Worm (Caenorhabditis elegans) whole organism, early embryonic: ENCODE data around the gene gldi-8.

Experiments
- aly-1 ChIP-seq: sonication (generic microtip); optimal IDR thresholded peaks from 2 replicates; lab custom pipeline; 2016; ENCODE audit warnings: missing genetic modification characterization, missing compliant biosample characterization
- ama-1 ChIP-seq: fragments of 150-350 bp; optimal IDR thresholded peaks from 2 replicates; lab custom pipeline; 2014
- ceh-13 ChIP-seq: fragments of 200-800 bp; sonication (Bioruptor generic); optimal IDR thresholded peaks from 2 replicates; lab custom pipeline; 2018; ENCODE audit warnings: mild to moderate bottlenecking, missing genetic modification characterization, missing compliant biosample characterization
- ceh-36 ChIP-seq: sonication (generic microtip); optimal IDR thresholded peaks from 2 replicates; lab custom pipeline; 2016; ENCODE audit warnings: missing genetic modification characterization, inconsistent platforms, missing compliant biosample characterization
- ets-7 ChIP-seq: sonication (generic microtip); optimal IDR thresholded peaks from 2 replicates; lab custom pipeline; 2016; ENCODE audit warnings: missing genotype, missing genetic modification characterization, missing compliant biosample characterization
- flt-1 ChIP-seq: fragments of 200-800 bp; sonication (Bioruptor generic); IDR thresholded peaks from 2 replicates; pipeline ENCODE4 v1.3.6; 2022; ENCODE audit warnings: missing genetic modification characterization, missing compliant biosample characterization
- hmbx-1 ChIP-seq: sonication (generic microtip); optimal IDR thresholded peaks from 2 replicates; lab custom pipeline; 2016; ENCODE audit warnings: mild to moderate bottlenecking, missing genetic modification characterization, missing compliant biosample characterization
- hmg-4 ChIP-seq: fragments of 200-800 bp; sonication (Bioruptor generic); optimal IDR thresholded peaks from 2 replicates; lab custom pipeline; 2018; ENCODE audit warnings: mild to moderate bottlenecking, missing genetic modification characterization, missing compliant biosample characterization
- hnd-1 ChIP-seq: sonication (generic microtip); optimal IDR thresholded peaks from 2 replicates; lab custom pipeline; 2016; ENCODE audit warnings: missing genetic modification characterization, missing compliant biosample characterization
- pes-1 ChIP-seq: fragments of 200-800 bp; sonication (Bioruptor generic); IDR thresholded peaks from 2 replicates; pipeline ENCODE4 v1.3.6; 2022; ENCODE audit warnings: missing genetic modification reagents, missing genetic modification characterization, missing compliant biosample characterization
- scrt-1 ChIP-seq: fragments of 200-800 bp; sonication (Bioruptor generic); IDR thresholded peaks from 2 replicates; pipeline ENCODE4 v1.3.6; 2022; ENCODE audit warnings: missing genetic modification characterization, missing compliant biosample characterization
- sea-1 ChIP-seq: fragments of 200-800 bp; sonication (Bioruptor generic); conservative IDR thresholded peaks from 2 replicates; pipeline ENCODE4 v1.3.6; 2022; ENCODE audit warnings: missing genetic modification characterization, missing compliant biosample characterization
- tbx-11 ChIP-seq: fragments of 200-800 bp; sonication (Bioruptor generic); IDR thresholded peaks from 2 replicates; pipeline ENCODE4 v1.3.6; 2022; ENCODE audit warnings: missing genetic modification characterization, missing compliant biosample characterization
- tbx-37 ChIP-seq: fragments of 200-800 bp; sonication (Bioruptor generic); conservative IDR thresholded peaks from 2 replicates; pipeline ENCODE4 v1.3.6; 2022; ENCODE audit warnings: missing genetic modification reagents, missing genetic modification characterization, missing compliant biosample characterization
- tra-4 ChIP-seq: sonication (generic microtip); optimal IDR thresholded peaks from 2 replicates; lab custom pipeline; 2017; ENCODE audit warnings: missing genetic modification characterization, missing compliant biosample characterization

The gldi-8 gene

ce11 chrIII:12549657-12550056, 49.9 kb downstream of the gldi-8 start:
- TF ChIP-seq aly-1 (tag; lab: Kevin White, UChicago), result no peak
- no peak for TF ChIP-seq ceh-13 (GFP tag; lab: Kevin White, UChicago)
- no peak for TF ChIP-seq hmg-4
- TF ChIP-seq tbx-37 (GFP tag; lab: Robert Waterston, UW), result no peak
- TF ChIP-seq ceh-36 (tag; lab: Kevin White, UChicago), result no peak
- TF ChIP-seq hmbx-1 (tag; lab: Kevin White, UChicago), result no peak
- TF ChIP-seq pes-1 (GFP tag; lab: Robert Waterston, UW), result no peak
- no peak for TF ChIP-seq tra-4 (tag; lab: Kevin White, UChicago)

ce11 chrIII:12548441-12548840, 51.1 kb downstream of the gldi-8 start:
- TF ChIP-seq scrt-1 (GFP tag; lab: Robert Waterston, UW) (no peak), aly-1 (tag; lab: Kevin White, UChicago) (no peak), ets-7 (no peak), tra-4 (tag; lab: Kevin White, UChicago) (no peak), ama-1 (lab: Kevin White, UChicago) (no peak), sea-1 (GFP tag; lab: Robert Waterston, UW) (no peak), tbx-37 (GFP tag; lab: Robert Waterston, UW) (no peak), pes-1 (GFP tag; lab: Robert Waterston, UW) (no peak), ceh-13 (GFP tag; lab: Kevin White, UChicago) (no peak), hnd-1 (tag; lab: Kevin White, UChicago) (no peak), tbx-11 (GFP tag; lab: Robert Waterston, UW) (no peak), hmg-4 (no peak), flt-1 (no peak), ceh-36 (tag; lab: Kevin White, UChicago) (no peak)
